Fruit fly (Drosophila melanogaster) whole organism, prepupa: ENCODE results near the gene ase.
A peak's percentile ranks its signal among the peaks of the same experiment; 100 is the strongest.

ENCODE experiments used
- Blimp-1 ChIP-seq: fragments of 200-800 bp; sonication (Bioruptor generic); optimal IDR thresholded peaks from 3 replicates; lab custom pipeline; 2017; ENCODE audit warnings: missing biosample characterization, missing genetic modification characterization, mild to moderate bottlenecking, moderate library complexity, missing genetic modification reagents
- CG10631 ChIP-seq: fragments of 200-800 bp; sonication (Bioruptor generic); optimal IDR thresholded peaks from 2 replicates; lab custom pipeline; 2016; ENCODE audit warnings: missing biosample characterization, missing genetic modification characterization
- CG10669 ChIP-seq: fragments of 200-800 bp; sonication (Bioruptor generic); optimal IDR thresholded peaks from 3 replicates; lab custom pipeline; 2018; ENCODE audit warnings: missing biosample characterization, mild to moderate bottlenecking, missing genetic modification characterization, moderate library complexity
- CG11294 ChIP-seq: fragments of 200-800 bp; sonication (Bioruptor generic); IDR thresholded peaks from 2 replicates; pipeline ENCODE4 v1.3.6; 2022; ENCODE audit warnings: missing biosample characterization, missing genetic modification characterization
- CG11762 ChIP-seq: fragments of 200-800 bp; sonication (Bioruptor generic); optimal IDR thresholded peaks from 3 replicates; lab custom pipeline; 2016; ENCODE audit warnings: missing biosample characterization, missing genetic modification characterization; ENCODE audit not compliant: insufficient read depth
- CG11902 ChIP-seq: fragments of 200-800 bp; sonication (Bioruptor generic); optimal IDR thresholded peaks from 3 replicates; lab custom pipeline; 2016; ENCODE audit warnings: missing biosample characterization, missing genetic modification characterization
- CG1621 ChIP-seq: fragments of 200-800 bp; sonication (Bioruptor generic); optimal IDR thresholded peaks from 3 replicates; lab custom pipeline; 2018; ENCODE audit warnings: missing biosample characterization, mild to moderate bottlenecking, missing genetic modification characterization
- CG16779 ChIP-seq: fragments of 200-800 bp; sonication (Bioruptor generic); optimal IDR thresholded peaks from 3 replicates; lab custom pipeline; 2017; ENCODE audit warnings: missing biosample characterization, mild to moderate bottlenecking, missing genetic modification characterization
- CG31627 ChIP-seq: fragments of 200-800 bp; sonication (Bioruptor generic); optimal IDR thresholded peaks from 3 replicates; lab custom pipeline; 2016; ENCODE audit warnings: missing biosample characterization, missing genetic modification characterization
- CG32006 ChIP-seq: fragments of 200-800 bp; sonication (Bioruptor generic); optimal IDR thresholded peaks from 3 replicates; lab custom pipeline; 2017; ENCODE audit warnings: missing biosample characterization, mild to moderate bottlenecking, missing genetic modification characterization
- CG4318 ChIP-seq: fragments of 200-800 bp; sonication (Bioruptor generic); optimal IDR thresholded peaks from 3 replicates; lab custom pipeline; 2017; ENCODE audit warnings: missing biosample characterization, mild to moderate bottlenecking, missing genetic modification characterization
- CG6163 ChIP-seq: fragments of 200-800 bp; sonication (Bioruptor generic); IDR thresholded peaks from 3 replicates; pipeline ENCODE4 v1.3.6; 2022; ENCODE audit warnings: missing biosample characterization, missing genetic modification characterization
- CG6276 ChIP-seq: fragments of 200-800 bp; sonication (Bioruptor generic); optimal IDR thresholded peaks from 2 replicates; lab custom pipeline; 2017; ENCODE audit warnings: missing biosample characterization, mild to moderate bottlenecking, missing genetic modification characterization
- CG6808 ChIP-seq: fragments of 200-800 bp; sonication (Bioruptor generic); optimal IDR thresholded peaks from 3 replicates; lab custom pipeline; 2017; ENCODE audit warnings: missing biosample characterization, missing genetic modification characterization, mild to moderate bottlenecking, moderate library complexity, missing genetic modification reagents
- CG6854 ChIP-seq: fragments of 200-800 bp; sonication (Bioruptor generic); optimal IDR thresholded peaks from 2 replicates; lab custom pipeline; 2017; ENCODE audit warnings: missing biosample characterization, mild to moderate bottlenecking, missing genetic modification characterization
- CG7368 ChIP-seq: fragments of 200-800 bp; sonication (Bioruptor generic); optimal IDR thresholded peaks from 3 replicates; lab custom pipeline; 2016; ENCODE audit warnings: missing biosample characterization, missing genetic modification characterization
- CG8119 ChIP-seq: fragments of 200-800 bp; sonication (Bioruptor generic); IDR thresholded peaks from 3 replicates; pipeline ENCODE4 v1.3.6; 2022; ENCODE audit warnings: missing biosample characterization, missing genetic modification characterization
- CG8632 ChIP-seq: fragments of 200-800 bp; sonication (Bioruptor generic); optimal IDR thresholded peaks from 3 replicates; lab custom pipeline; 2016; ENCODE audit warnings: missing biosample characterization, missing genetic modification characterization
- CG9139 ChIP-seq: fragments of 200-800 bp; sonication (Bioruptor generic); optimal IDR thresholded peaks from 3 replicates; lab custom pipeline; 2017; ENCODE audit warnings: missing biosample characterization, mild to moderate bottlenecking, missing genetic modification characterization
- Eip75B ChIP-seq: fragments of 200-800 bp; sonication (Bioruptor generic); optimal IDR thresholded peaks from 3 replicates; lab custom pipeline; 2016; ENCODE audit warnings: missing biosample characterization, missing genetic modification characterization
- Eip93F ChIP-seq: fragments of 200-800 bp; sonication (Bioruptor generic); optimal IDR thresholded peaks from 2 replicates; lab custom pipeline; 2016; ENCODE audit warnings: missing biosample characterization, mild to moderate bottlenecking, missing genetic modification characterization
- Ets21C ChIP-seq: fragments of 200-800 bp; sonication (Bioruptor generic); optimal IDR thresholded peaks from 3 replicates; lab custom pipeline; 2016; ENCODE audit warnings: missing biosample characterization, missing genetic modification characterization
- Ets96B ChIP-seq: fragments of 200-800 bp; optimal IDR thresholded peaks from 2 replicates; lab custom pipeline; 2019; ENCODE audit warnings: missing biosample characterization, mild to moderate bottlenecking, missing genetic modification characterization, moderate library complexity
- Gug ChIP-seq: fragments of 200-800 bp; sonication (Bioruptor generic); IDR thresholded peaks from 2 replicates; pipeline ENCODE4 v1.3.6; 2022; ENCODE audit warnings: missing biosample characterization, missing genetic modification characterization
- Hr38 ChIP-seq: sonication (Bioruptor generic); optimal IDR thresholded peaks from 2 replicates; lab custom pipeline; 2016; ENCODE audit warnings: missing biosample characterization, missing genetic modification characterization
- Hr39 ChIP-seq: fragments of 200-800 bp; sonication (Bioruptor generic); optimal IDR thresholded peaks from 2 replicates; lab custom pipeline; 2016; ENCODE audit warnings: missing biosample characterization, missing genetic modification characterization
- Hr4 ChIP-seq: fragments of 200-800 bp; sonication (Bioruptor generic); optimal IDR thresholded peaks from 3 replicates; lab custom pipeline; 2016; ENCODE audit warnings: missing biosample characterization, missing genetic modification characterization
- Lpt ChIP-seq: fragments of 200-800 bp; sonication (Bioruptor generic); optimal IDR thresholded peaks from 3 replicates; lab custom pipeline; 2016; ENCODE audit warnings: missing biosample characterization, missing genetic modification characterization
- Met ChIP-seq: fragments of 200-800 bp; sonication (Bioruptor generic); optimal IDR thresholded peaks from 3 replicates; lab custom pipeline; 2016; ENCODE audit warnings: missing biosample characterization, missing genetic modification characterization
- OdsH ChIP-seq: fragments of 200-800 bp; sonication (Bioruptor generic); optimal IDR thresholded peaks from 3 replicates; lab custom pipeline; 2016; ENCODE audit warnings: missing biosample characterization, missing genetic modification characterization
- Smox ChIP-seq: fragments of 200-800 bp; sonication (Bioruptor generic); optimal IDR thresholded peaks from 3 replicates; lab custom pipeline; 2016; ENCODE audit warnings: missing biosample characterization, missing genetic modification characterization
- Sox102F ChIP-seq: fragments of 200-800 bp; sonication (Bioruptor generic); optimal IDR thresholded peaks from 2 replicates; lab custom pipeline; 2016; ENCODE audit warnings: missing biosample characterization, mild to moderate bottlenecking, missing genetic modification characterization
- Sox14 ChIP-seq: fragments of 200-800 bp; sonication (Bioruptor generic); optimal IDR thresholded peaks from 3 replicates; lab custom pipeline; 2016; ENCODE audit warnings: missing biosample characterization, missing genetic modification characterization
- achi ChIP-seq: fragments of 200-800 bp; sonication (Bioruptor generic); optimal IDR thresholded peaks from 3 replicates; lab custom pipeline; 2016; ENCODE audit warnings: missing biosample characterization, missing genetic modification characterization
- acj6 ChIP-seq: fragments of 200-800 bp; sonication (Bioruptor generic); optimal IDR thresholded peaks from 3 replicates; lab custom pipeline; 2016; ENCODE audit warnings: missing biosample characterization, missing genetic modification characterization
- cyc ChIP-seq: fragments of 200-800 bp; sonication (Bioruptor generic); optimal IDR thresholded peaks from 3 replicates; lab custom pipeline; 2016; ENCODE audit warnings: missing biosample characterization, missing genetic modification characterization
- dac ChIP-seq: fragments of 200-800 bp; sonication (Bioruptor generic); optimal IDR thresholded peaks from 2 replicates; lab custom pipeline; 2017; ENCODE audit warnings: missing biosample characterization, mild to moderate bottlenecking, missing genetic modification characterization
- dsx ChIP-seq: fragments of 200-800 bp; optimal IDR thresholded peaks from 3 replicates; lab custom pipeline; 2019; ENCODE audit warnings: missing biosample characterization, mild to moderate bottlenecking, missing genetic modification characterization, moderate library complexity; ENCODE audit not compliant: poor library complexity, severe bottlenecking
- eg ChIP-seq: fragments of 200-800 bp; sonication (Bioruptor generic); IDR thresholded peaks from 3 replicates; pipeline ENCODE4 v1.3.6; 2022; ENCODE audit warnings: missing biosample characterization, missing genetic modification characterization
- esn ChIP-seq: fragments of 200-800 bp; sonication (Bioruptor generic); optimal IDR thresholded peaks from 2 replicates; lab custom pipeline; 2016; ENCODE audit warnings: missing biosample characterization, mild to moderate bottlenecking, missing genetic modification characterization, moderate library complexity
- fd59A ChIP-seq: fragments of 200-800 bp; sonication (Bioruptor generic); optimal IDR thresholded peaks from 2 replicates; lab custom pipeline; 2017; ENCODE audit warnings: missing biosample characterization, mild to moderate bottlenecking, missing genetic modification characterization, missing genetic modification reagents
- fd85E ChIP-seq: fragments of 200-800 bp; sonication (Bioruptor generic); optimal IDR thresholded peaks from 3 replicates; lab custom pipeline; 2016; ENCODE audit warnings: missing biosample characterization, missing genetic modification characterization
- fkh ChIP-seq: fragments of 200-800 bp; sonication (Bioruptor generic); optimal IDR thresholded peaks from 3 replicates; lab custom pipeline; 2017; ENCODE audit warnings: missing biosample characterization, mild to moderate bottlenecking, missing genetic modification characterization, moderate library complexity
- lz ChIP-seq: fragments of 200-800 bp; sonication (Bioruptor generic); optimal IDR thresholded peaks from 3 replicates; lab custom pipeline; 2016; ENCODE audit warnings: missing biosample characterization, missing genetic modification characterization
- net ChIP-seq: fragments of 200-800 bp; sonication (Bioruptor generic); optimal IDR thresholded peaks from 3 replicates; lab custom pipeline; 2016; ENCODE audit warnings: missing biosample characterization, missing genetic modification characterization
- salr ChIP-seq, 2 experiments: fragments of 200-800 bp; sonication (Bioruptor generic); optimal IDR thresholded peaks; 3 replicates each; lab custom pipeline; 2016 to 2018; ENCODE audit warnings: missing biosample characterization in 2 of 2, missing genetic modification characterization in 2 of 2, mild to moderate bottlenecking in 1 of 2
- spab ChIP-seq: fragments of 200-800 bp; sonication (Bioruptor generic); optimal IDR thresholded peaks from 2 replicates; lab custom pipeline; 2017; ENCODE audit warnings: missing biosample characterization, mild to moderate bottlenecking, missing genetic modification characterization, missing genetic modification reagents
- ss ChIP-seq, 2 experiments: fragments of 200-800 bp; sonication (Bioruptor generic); optimal IDR thresholded peaks; 2 replicates in 1 of 2; 3 replicates in 1 of 2; lab custom pipeline; 2017 to 2018; ENCODE audit warnings: mild to moderate bottlenecking in 2 of 2, missing biosample characterization in 2 of 2, missing genetic modification characterization in 2 of 2, moderate library complexity in 1 of 2
- svp ChIP-seq: fragments of 200-800 bp; sonication (Bioruptor generic); peaks from one replicate; lab custom pipeline; 2016; ENCODE audit warnings: missing biosample characterization, missing genetic modification characterization
- vri ChIP-seq: fragments of 200-800 bp; sonication (Bioruptor generic); optimal IDR thresholded peaks from 3 replicates; lab custom pipeline; 2016; ENCODE audit warnings: missing biosample characterization, mild to moderate bottlenecking, missing genetic modification characterization

Gene ase

dm6 chrX:476230-477143, 15.9 kb downstream of the ase start, which contains the start of the genes ebo and CG13373:
ebo (minus strand) TSS chrX:476579.
CG13373 (plus strand) TSS chrX:476984.
- TF ChIP-seq Ets21C (GFP tag; lab: Kevin White, UChicago) (no peak), Blimp-1 (no peak), Smox (GFP tag; lab: Kevin White, UChicago) (no peak), CG4318 (GFP tag; lab: Kevin White, UChicago) (no peak), ss (GFP tag; optimal IDR thresholded peaks at IDR 0.05; lab: Kevin White, UChicago) (no peak), fd59A (no peak), CG32006 (no peak), CG11902 (GFP tag; lab: Kevin White, UChicago) (no peak), vri (GFP tag; lab: Kevin White, UChicago) (no peak), CG6163 (0 out of 3 replicates have a peak, but pooled peaks have one; percentile 29), fkh (GFP tag; lab: Kevin White, UChicago) (no peak), CG10669 (GFP tag; lab: Kevin White, UChicago) (no peak), CG11294 (GFP tag; lab: Robert Waterston, UW) (no peak), CG31627 (GFP tag; lab: Kevin White, UChicago) (peak; percentile 1), acj6 (GFP tag; lab: Kevin White, UChicago) (no peak), OdsH (GFP tag; lab: Kevin White, UChicago) (no peak), CG6808 (GFP tag; lab: Kevin White, UChicago) (no peak), Hr38 (GFP tag; lab: Kevin White, UChicago) (no peak), Sox102F (GFP tag; lab: Kevin White, UChicago) (no peak), Hr4 (GFP tag; lab: Kevin White, UChicago) (no peak), CG1621 (peak; percentile 95), Lpt (GFP tag; lab: Kevin White, UChicago) (no peak), CG8119 (no peak), Hr39 (GFP tag; lab: Kevin White, UChicago) (no peak), fd85E (GFP tag; lab: Kevin White, UChicago) (no peak), net (GFP tag; lab: Kevin White, UChicago) (no peak), CG11762 (no peak), Ets96B (tag; lab: Kevin White, UChicago) (no peak), spab (no peak), achi (GFP tag; lab: Kevin White, UChicago) (no peak), salr (GFP tag; optimal IDR thresholded peaks at IDR 0.05; lab: Kevin White, UChicago) (no peak), CG6854 (GFP tag; lab: Kevin White, UChicago) (no peak), Eip75B (GFP tag; lab: Kevin White, UChicago) (no peak), dac (GFP tag; lab: Kevin White, UChicago) (no peak), CG7368 (GFP tag; lab: Kevin White, UChicago) (no peak), Sox14 (GFP tag; lab: Kevin White, UChicago) (peak; percentile 84), CG16779 (tag; lab: Kevin White, UChicago) (no peak), CG6276 (GFP tag; lab: Kevin White, UChicago) (no peak), svp (no peak), CG8632 (GFP tag; lab: Kevin White, UChicago) (peak; percentile 7), dsx (GFP tag; lab: Kevin White, UChicago) (no peak), CG10631 (GFP tag; lab: Kevin White, UChicago) (peak; percentile 55), lz (GFP tag; lab: Kevin White, UChicago) (peak; percentile 23), CG9139 (no peak), Gug (GFP tag; lab: Robert Waterston, UW) (no peak), Eip93F (no peak), eg (GFP tag; lab: Robert Waterston, UW) (peak; percentile 52; the same call in 2 of the 3 replicates), cyc (GFP tag; lab: Kevin White, UChicago) (no peak), Met (GFP tag; lab: Kevin White, UChicago) (no peak), esn (GFP tag; lab: Kevin White, UChicago) (peak; percentile 21)
